Worm (Caenorhabditis elegans) whole organism, L2 larva: ENCODE results near the gene Y66A7A.4.
A peak's percentile ranks its signal among the peaks of the same experiment; 100 is the strongest.

ENCODE experiments used
- C34F6.9 ChIP-seq: fragments of 150-350 bp; optimal IDR thresholded peaks from 2 replicates; lab custom pipeline; 2014; ENCODE audit warnings: missing biosample characterization, missing genetic modification characterization
- F13H6.1 ChIP-seq: sonication (generic microtip); optimal IDR thresholded peaks from 2 replicates; lab custom pipeline; 2016; ENCODE audit warnings: missing genetic modification characterization, missing compliant biosample characterization
- R02D3.7 ChIP-seq: fragments of 150-350 bp; optimal IDR thresholded peaks from 2 replicates; lab custom pipeline; 2014; ENCODE audit warnings: missing biosample characterization, missing genetic modification characterization
- Y55F3AM.14 ChIP-seq: fragments of 200-800 bp; sonication (Bioruptor generic); optimal IDR thresholded peaks from 2 replicates; lab custom pipeline; 2018; ENCODE audit warnings: mild to moderate bottlenecking, missing genetic modification characterization, missing compliant biosample characterization
- ZK546.5 ChIP-seq: sonication (generic microtip); optimal IDR thresholded peaks from 2 replicates; lab custom pipeline; 2017; ENCODE audit warnings: missing biosample characterization, missing genetic modification characterization
- alr-1 ChIP-seq: fragments of 150-350 bp; optimal IDR thresholded peaks from 2 replicates; lab custom pipeline; 2014; ENCODE audit warnings: missing biosample characterization, missing genetic modification characterization
- aly-2 ChIP-seq: fragments of 150-350 bp; optimal IDR thresholded peaks from 2 replicates; lab custom pipeline; 2014; ENCODE audit warnings: missing biosample characterization, missing genetic modification characterization
- blmp-1 ChIP-seq: sonication (generic microtip); optimal IDR thresholded peaks from 2 replicates; lab custom pipeline; 2017; ENCODE audit warnings: missing genetic modification characterization, mild to moderate bottlenecking, missing compliant biosample characterization, antibody characterized with exemption, moderate library complexity; ENCODE audit not compliant: insufficient read depth
- ceh-16 ChIP-seq: fragments of 150-350 bp; optimal IDR thresholded peaks from 2 replicates; lab custom pipeline; 2014; ENCODE audit warnings: missing biosample characterization, missing genetic modification characterization
- ceh-82 ChIP-seq: fragments of 150-350 bp; optimal IDR thresholded peaks from 2 replicates; lab custom pipeline; 2014; ENCODE audit warnings: missing biosample characterization, missing genetic modification characterization
- crh-2 ChIP-seq: sonication (generic microtip); optimal IDR thresholded peaks from 2 replicates; lab custom pipeline; 2017; ENCODE audit warnings: missing biosample characterization, missing genetic modification characterization
- dmd-4 ChIP-seq: sonication (generic microtip); optimal IDR thresholded peaks from 2 replicates; lab custom pipeline; 2017; ENCODE audit warnings: missing biosample characterization, missing genetic modification characterization
- egl-27 ChIP-seq: sonication (generic microtip); optimal IDR thresholded peaks from 3 replicates; lab custom pipeline; 2017; ENCODE audit warnings: missing biosample characterization, missing genetic modification reagents, missing genetic modification characterization
- elt-3 ChIP-seq: sonication (generic microtip); optimal IDR thresholded peaks from 2 replicates; lab custom pipeline; 2017; ENCODE audit warnings: missing biosample characterization, missing genetic modification characterization
- fos-1 ChIP-seq: fragments of 150-350 bp; optimal IDR thresholded peaks from 2 replicates; lab custom pipeline; 2014; ENCODE audit warnings: missing biosample characterization, missing genetic modification characterization
- gmeb-1 ChIP-seq: fragments of 150-350 bp; optimal IDR thresholded peaks from 2 replicates; lab custom pipeline; 2014; ENCODE audit warnings: missing biosample characterization, missing genetic modification characterization
- lin-11 ChIP-seq: fragments of 150-350 bp; sonication (generic microtip); optimal IDR thresholded peaks from 2 replicates; lab custom pipeline; 2014; ENCODE audit warnings: missing biosample characterization, missing genetic modification characterization, inconsistent platforms, mixed read lengths
- lin-13 ChIP-seq: fragments of 150-350 bp; optimal IDR thresholded peaks from 2 replicates; lab custom pipeline; 2014; ENCODE audit warnings: missing biosample characterization, missing genetic modification reagents, missing genetic modification characterization
- lin-39 ChIP-seq: fragments of 150-350 bp; optimal IDR thresholded peaks from 2 replicates; lab custom pipeline; 2014; ENCODE audit warnings: missing biosample characterization, missing genetic modification reagents, missing genetic modification characterization
- lsy-2 ChIP-seq, 2 experiments: fragments of 150-350 bp in 1 of 2; sonication (generic microtip) in 1 of 2; optimal IDR thresholded peaks; 2 replicates each; lab custom pipeline; 2014 to 2017; ENCODE audit warnings: missing biosample characterization in 2 of 2, missing genetic modification characterization in 2 of 2
- mab-5 ChIP-seq: fragments of 150-350 bp; optimal IDR thresholded peaks from 2 replicates; lab custom pipeline; 2014; ENCODE audit warnings: missing biosample characterization, missing genetic modification characterization
- mbf-1 ChIP-seq: sonication (generic microtip); optimal IDR thresholded peaks from 2 replicates; lab custom pipeline; 2017; ENCODE audit warnings: missing biosample characterization, missing genetic modification characterization
- mdl-1 ChIP-seq, 2 experiments: fragments of 150-350 bp in 1 of 2; sonication (generic microtip) in 1 of 2; optimal IDR thresholded peaks; 2 replicates each; lab custom pipeline; 2017; ENCODE audit warnings: missing biosample characterization in 2 of 2, missing genetic modification characterization in 2 of 2
- nhr-10 ChIP-seq: sonication (generic microtip); optimal IDR thresholded peaks from 2 replicates; lab custom pipeline; 2017; ENCODE audit warnings: missing biosample characterization, missing genetic modification characterization
- nhr-11 ChIP-seq: fragments of 150-350 bp; optimal IDR thresholded peaks from 2 replicates; lab custom pipeline; 2014; ENCODE audit warnings: missing biosample characterization, missing genetic modification characterization
- nhr-12 ChIP-seq: fragments of 150-350 bp; optimal IDR thresholded peaks from 2 replicates; lab custom pipeline; 2014; ENCODE audit warnings: missing biosample characterization, missing genetic modification characterization
- nhr-129 ChIP-seq: fragments of 150-350 bp; optimal IDR thresholded peaks from 2 replicates; lab custom pipeline; 2014; ENCODE audit warnings: missing biosample characterization, missing genetic modification characterization
- nhr-21 ChIP-seq: fragments of 150-350 bp; optimal IDR thresholded peaks from 2 replicates; lab custom pipeline; 2014; ENCODE audit warnings: missing biosample characterization, missing genetic modification characterization
- nhr-23 ChIP-seq: fragments of 150-350 bp; optimal IDR thresholded peaks from 2 replicates; lab custom pipeline; 2014; ENCODE audit warnings: missing biosample characterization, missing genetic modification reagents, missing genetic modification characterization
- nhr-237 ChIP-seq: fragments of 150-350 bp; optimal IDR thresholded peaks from 2 replicates; lab custom pipeline; 2014; ENCODE audit warnings: missing biosample characterization, missing genetic modification characterization
- nhr-77 ChIP-seq: fragments of 150-350 bp; optimal IDR thresholded peaks from 2 replicates; lab custom pipeline; 2014; ENCODE audit warnings: missing biosample characterization, missing genetic modification characterization
- sem-4 ChIP-seq: fragments of 150-350 bp; optimal IDR thresholded peaks from 2 replicates; lab custom pipeline; 2014; ENCODE audit warnings: missing biosample characterization, missing genetic modification reagents, missing genetic modification characterization
- skn-1 ChIP-seq: sonication (generic microtip); optimal IDR thresholded peaks from 2 replicates; lab custom pipeline; 2017; ENCODE audit warnings: missing biosample characterization, missing genetic modification characterization
- sma-3 ChIP-seq: sonication (generic microtip); optimal IDR thresholded peaks from 2 replicates; lab custom pipeline; 2016; ENCODE audit warnings: missing genetic modification reagents, missing genetic modification characterization, missing compliant biosample characterization
- snpc-4 ChIP-seq: fragments of 150-350 bp; optimal IDR thresholded peaks from 2 replicates; lab custom pipeline; 2014; ENCODE audit warnings: missing biosample characterization, missing genetic modification characterization
- unc-55 ChIP-seq: fragments of 150-350 bp; sonication (generic microtip); optimal IDR thresholded peaks from 3 replicates; lab custom pipeline; 2014; ENCODE audit warnings: missing biosample characterization, missing genetic modification reagents, missing genetic modification characterization
- ztf-1 ChIP-seq: fragments of 200-800 bp; sonication (Bioruptor generic); conservative IDR thresholded peaks from 2 replicates; pipeline ENCODE4 v1.3.6; 2022; ENCODE audit warnings: missing genetic modification characterization, missing compliant biosample characterization
- ztf-11 ChIP-seq: sonication (generic microtip); optimal IDR thresholded peaks from 2 replicates; lab custom pipeline; 2017; ENCODE audit warnings: missing biosample characterization, missing genetic modification characterization
- ztf-4 ChIP-seq: fragments of 150-350 bp; optimal IDR thresholded peaks from 2 replicates; lab custom pipeline; 2014; ENCODE audit warnings: missing biosample characterization, missing genetic modification characterization

Gene Y66A7A.4

DNA sequence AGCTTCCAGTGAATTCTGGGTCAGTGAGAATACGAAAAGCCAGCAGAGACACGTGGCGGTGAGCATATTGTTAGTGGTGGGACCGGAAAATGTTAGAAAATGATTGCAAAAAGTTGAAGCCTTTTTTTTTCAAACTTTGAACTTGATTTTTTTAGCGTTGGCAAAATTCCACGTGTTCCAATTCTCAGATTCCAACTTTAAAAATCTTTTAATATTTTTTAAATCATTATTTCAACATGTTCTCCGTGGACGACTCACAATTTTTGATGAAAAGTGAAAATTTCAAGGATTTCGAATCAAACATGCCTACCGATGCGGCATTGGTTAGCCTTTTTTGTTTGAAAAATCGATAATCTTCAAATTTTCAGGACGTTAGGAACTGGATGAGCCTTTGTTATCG lies at the start of gene Y66A7A.4, which contains the start of gene Y66A7A.9:
Y66A7A.4 (plus strand) TSS at position 237 of the 400 bp plus-strand sequence.
Y66A7A.9 (minus strand) TSS at position 101 of the 400 bp plus-strand sequence.
- TF ChIP-seq sma-3 (no peak), nhr-21 (no peak), unc-55 (no peak), lin-39 (tag; lab: Kevin White, UChicago) (no peak), fos-1 (tag; lab: Kevin White, UChicago) (no peak), mab-5 (tag; lab: Kevin White, UChicago) (no peak), mbf-1 (tag; lab: Kevin White, UChicago) (no peak), ceh-82 (tag; lab: Kevin White, UChicago) (no peak), nhr-11 (no peak)

DNA sequence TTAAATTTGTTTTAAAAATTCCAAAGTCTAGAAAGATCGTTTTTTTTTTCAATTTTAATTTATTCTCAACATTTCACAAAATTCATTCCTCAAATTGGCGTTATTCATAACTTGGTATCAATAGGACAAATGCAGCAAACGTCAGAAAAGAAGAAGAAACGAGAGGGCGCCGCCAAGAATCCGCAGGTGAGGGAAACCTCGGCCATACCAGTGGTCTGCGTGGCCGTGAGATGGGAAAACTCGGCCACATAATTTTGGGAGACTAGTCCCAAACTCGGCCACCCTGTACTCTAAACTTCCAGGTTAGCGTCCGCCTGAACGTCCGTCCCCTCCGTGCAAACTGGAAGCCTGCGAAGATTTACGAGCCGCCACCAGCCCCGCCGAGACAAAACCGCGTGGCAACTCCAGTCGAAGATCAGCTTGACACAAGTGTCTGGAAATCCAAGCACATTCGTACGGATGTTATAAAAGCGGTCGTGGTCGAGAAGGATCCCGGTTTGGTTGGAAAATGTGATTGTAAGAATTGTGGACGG lies 48.9 kb upstream of the Y66A7A.4 start, which contains the start of gene Y66D12A.11:
Y66D12A.11 (plus strand) TSS at position 51 of the 533 bp plus-strand sequence.
- no peak for TF ChIP-seq nhr-237
- no peak for TF ChIP-seq nhr-77 (tag; lab: Kevin White, UChicago)
- TF ChIP-seq ztf-4 (tag; lab: Kevin White, UChicago) = no peak
- TF ChIP-seq nhr-11 = no peak
- TF ChIP-seq blmp-1 (tag; lab: Kevin White, UChicago) = no peak
- no peak for TF ChIP-seq ztf-11 (tag; lab: Kevin White, UChicago)
- no peak for TF ChIP-seq lin-13 (GFP tag; lab: Kevin White, UChicago)
- TF ChIP-seq lin-11 (tag; lab: Kevin White, UChicago) = no peak
- no peak for TF ChIP-seq crh-2 (tag; lab: Kevin White, UChicago)
- no peak for TF ChIP-seq alr-1 (tag; lab: Kevin White, UChicago)
- no peak for TF ChIP-seq R02D3.7
- TF ChIP-seq ztf-1 (GFP tag; lab: Robert Waterston, UW) = no peak
- TF ChIP-seq elt-3 (tag; lab: Kevin White, UChicago) = no peak
- no peak for TF ChIP-seq sem-4 (tag; lab: Kevin White, UChicago)

DNA sequence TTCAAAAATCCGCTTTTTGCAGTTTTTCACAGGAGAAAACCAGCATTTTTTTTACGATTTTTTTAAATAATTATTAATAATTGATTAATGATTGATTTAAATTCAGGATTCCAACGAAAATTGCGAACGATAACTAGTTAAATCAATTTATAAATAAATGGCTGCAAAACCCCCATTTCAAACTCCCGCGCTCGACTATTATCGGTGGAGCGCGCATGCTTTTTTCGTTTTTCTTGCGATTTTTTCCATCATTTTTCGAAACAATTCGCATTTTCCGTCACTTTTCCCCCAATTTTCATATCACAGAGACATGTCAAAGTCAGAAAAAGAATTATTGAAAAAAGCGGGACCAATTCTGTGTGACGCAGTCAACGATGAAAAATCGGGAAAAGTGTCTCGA lies 46.8 kb upstream of the Y66A7A.4 start, which contains the start of gene Y66D12A.10:
Y66D12A.10 (plus strand) TSS at position 273 of the 400 bp plus-strand sequence.
- TF ChIP-seq lin-13 (GFP tag; lab: Kevin White, UChicago) (peak; percentile 22), lsy-2 (tag; optimal IDR thresholded peaks at IDR 0.05; lab: Kevin White, UChicago) (peak in 1 of 2 experiments; percentile 54), C34F6.9 (peak; percentile 52), alr-1 (tag; lab: Kevin White, UChicago) (no peak), nhr-11 (no peak), gmeb-1 (tag; lab: Kevin White, UChicago) (peak; percentile 96), nhr-129 (peak; percentile 34), unc-55 (peak; percentile 62)

DNA sequence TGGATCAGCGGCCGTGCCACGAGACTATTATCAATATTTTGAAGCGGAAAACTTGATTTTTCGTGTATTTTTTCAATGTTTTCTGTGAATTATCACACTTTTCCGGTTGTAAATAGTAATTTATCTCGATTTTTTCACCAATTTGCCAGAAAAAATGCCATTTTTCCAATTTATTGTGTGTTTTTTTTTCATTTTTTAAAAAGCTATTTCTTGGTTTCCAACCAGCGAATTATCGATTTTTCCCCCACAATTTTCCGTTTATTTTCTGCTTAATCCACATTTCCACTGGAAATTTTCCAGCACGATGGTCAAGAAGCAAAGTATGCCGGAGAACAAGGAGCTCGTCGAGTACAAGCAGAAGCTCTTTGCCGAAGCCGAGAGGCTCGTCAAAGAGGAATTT lies 44.6 kb upstream of the Y66A7A.4 start, which contains the start of gene psme-3:
psme-3 (plus strand) TSS at position 301 of the 400 bp plus-strand sequence.
- no peak for TF ChIP-seq ceh-16 (tag; lab: Kevin White, UChicago)
- no peak for TF ChIP-seq snpc-4 (tag; lab: Kevin White, UChicago)
- TF ChIP-seq dmd-4 (tag; lab: Kevin White, UChicago) = no peak
- no peak for TF ChIP-seq ZK546.5 (tag; lab: Kevin White, UChicago)
- no peak for TF ChIP-seq blmp-1 (tag; lab: Kevin White, UChicago)
- TF ChIP-seq nhr-12 (tag; lab: Kevin White, UChicago) = no peak
- TF ChIP-seq ztf-11 (tag; lab: Kevin White, UChicago) = no peak
- TF ChIP-seq nhr-23 (tag; lab: Kevin White, UChicago) = no peak
- TF ChIP-seq nhr-10 (tag; lab: Kevin White, UChicago) = no peak
- TF ChIP-seq nhr-21 = no peak
- no peak for TF ChIP-seq lsy-2 (tag; optimal IDR thresholded peaks at IDR 0.05; lab: Kevin White, UChicago)
- TF ChIP-seq, all 48 proteins: peak for 0

DNA sequence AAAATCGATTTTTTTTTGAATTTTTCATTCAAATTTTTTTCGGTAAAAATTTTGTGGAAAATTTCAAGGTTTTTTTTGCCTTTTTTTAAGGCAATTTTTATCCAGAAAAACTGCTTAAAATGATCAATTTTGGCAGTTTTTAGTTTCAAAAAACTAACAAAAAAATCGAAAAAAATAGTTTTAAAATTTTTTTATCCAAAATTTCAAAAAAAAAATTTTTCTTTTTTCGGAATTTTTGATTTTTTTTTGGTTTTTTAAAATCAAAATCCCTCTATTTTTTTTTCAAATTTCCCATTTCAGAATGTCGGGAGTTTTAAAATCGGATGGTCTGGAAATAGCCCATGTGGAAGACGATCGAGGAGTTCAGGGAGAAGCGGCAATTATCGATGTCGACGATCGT lies 38.5 kb upstream of the Y66A7A.4 start, which contains the start of gene Y66D12A.8:
Y66D12A.8 (plus strand) TSS at position 301 of the 400 bp plus-strand sequence.
- TF ChIP-seq gmeb-1 (tag; lab: Kevin White, UChicago) (no peak), R02D3.7 (no peak), nhr-77 (tag; lab: Kevin White, UChicago) (no peak), nhr-12 (tag; lab: Kevin White, UChicago) (no peak), skn-1 (tag; lab: Kevin White, UChicago) (no peak), Y55F3AM.14 (GFP tag; lab: Kevin White, UChicago) (no peak), F13H6.1 (no peak), ztf-11 (tag; lab: Kevin White, UChicago) (no peak), mab-5 (tag; lab: Kevin White, UChicago) (no peak), alr-1 (tag; lab: Kevin White, UChicago) (no peak), crh-2 (tag; lab: Kevin White, UChicago) (no peak), aly-2 (no peak), unc-55 (no peak), mdl-1 (tag; optimal IDR thresholded peaks at IDR 0.05; lab: Kevin White, UChicago) (no peak), sem-4 (tag; lab: Kevin White, UChicago) (no peak), nhr-21 (no peak), egl-27 (no peak), fos-1 (tag; lab: Kevin White, UChicago) (no peak)
